Fruit fly (Drosophila melanogaster) whole organism, embryonic: ENCODE results near the gene Arp3.

Experiments used
- Antp ChIP-seq: fragments of 200-800 bp; sonication (Bioruptor generic); optimal IDR thresholded peaks from 3 replicates; lab custom pipeline; 2016; ENCODE audit warnings: missing biosample characterization, missing genetic modification characterization
- Awh ChIP-seq: fragments of 200-800 bp; sonication (Bioruptor generic); IDR thresholded peaks from 2 replicates; pipeline ENCODE4, ENCODE4 v1.3.6; 2022; ENCODE audit warnings: missing biosample characterization, missing genetic modification characterization
- B-H2 ChIP-seq: fragments of 200-800 bp; sonication (Bioruptor generic); optimal IDR thresholded peaks from 2 replicates; lab custom pipeline; 2018; ENCODE audit warnings: missing biosample characterization, mild to moderate bottlenecking, missing genetic modification characterization
- Bdp1 ChIP-seq: fragments of 200-800 bp; sonication (Bioruptor generic); optimal IDR thresholded peaks from 3 replicates; lab custom pipeline; 2016; ENCODE audit warnings: missing biosample characterization, missing genetic modification characterization
- CG10267 ChIP-seq: fragments of 200-800 bp; sonication (Bioruptor generic); optimal IDR thresholded peaks from 2 replicates; lab custom pipeline; 2018; ENCODE audit warnings: missing biosample characterization, mild to moderate bottlenecking, missing genetic modification characterization, moderate library complexity
- CG10565 ChIP-seq: fragments of 200-800 bp; sonication (Bioruptor generic); optimal IDR thresholded peaks from 3 replicates; lab custom pipeline; 2016; ENCODE audit warnings: missing biosample characterization, mild to moderate bottlenecking, missing genetic modification characterization
- CG11723 ChIP-seq: fragments of 200-800 bp; sonication (Bioruptor generic); optimal IDR thresholded peaks from 2 replicates; lab custom pipeline; 2017; ENCODE audit warnings: missing biosample characterization, mild to moderate bottlenecking, missing genetic modification characterization
- CG12071 ChIP-seq: fragments of 200-800 bp; sonication (Bioruptor generic); optimal IDR thresholded peaks from 3 replicates; lab custom pipeline; 2018; ENCODE audit warnings: missing biosample characterization, mild to moderate bottlenecking, missing genetic modification characterization
- CG12769 ChIP-seq: fragments of 200-800 bp; sonication (Bioruptor generic); optimal IDR thresholded peaks from 2 replicates; lab custom pipeline; 2019; ENCODE audit warnings: missing biosample characterization, mild to moderate bottlenecking, missing genetic modification characterization, moderate library complexity
- CG13775 ChIP-seq: fragments of 200-800 bp; sonication (Bioruptor generic); optimal IDR thresholded peaks from 3 replicates; lab custom pipeline; 2017; ENCODE audit warnings: missing biosample characterization, mild to moderate bottlenecking, missing genetic modification characterization
- CG15696 ChIP-seq: fragments of 200-800 bp; sonication (Bioruptor generic); optimal IDR thresholded peaks from 2 replicates; lab custom pipeline; 2019; ENCODE audit warnings: missing biosample characterization, mild to moderate bottlenecking, missing genetic modification characterization, moderate library complexity
- CG2129 ChIP-seq: fragments of 200-800 bp; sonication (Bioruptor generic); IDR thresholded peaks from 2 replicates; pipeline ENCODE4 v1.3.6; 2022; ENCODE audit warnings: missing biosample characterization, missing genetic modification characterization; ENCODE audit not compliant: partially characterized antibody
- CG2712 ChIP-seq: fragments of 200-800 bp; optimal IDR thresholded peaks from 3 replicates; lab custom pipeline; 2019; ENCODE audit warnings: missing biosample characterization, mild to moderate bottlenecking, missing genetic modification characterization, moderate library complexity
- CG42726 ChIP-seq: fragments of 200-800 bp; sonication (Bioruptor generic); IDR thresholded peaks from 2 replicates; pipeline ENCODE4 v1.3.6; 2022; ENCODE audit warnings: missing biosample characterization, missing genetic modification characterization; ENCODE audit not compliant: partially characterized antibody
- CG4730 ChIP-seq: fragments of 200-800 bp; sonication (Bioruptor generic); IDR thresholded peaks from 2 replicates; pipeline ENCODE4 v1.3.6; 2022; ENCODE audit warnings: missing biosample characterization, missing genetic modification characterization
- CG8388 ChIP-seq: fragments of 200-800 bp; sonication (Bioruptor generic); optimal IDR thresholded peaks from 2 replicates; lab custom pipeline; 2019; ENCODE audit warnings: missing biosample characterization, mild to moderate bottlenecking, missing genetic modification characterization, moderate library complexity
- CG8478 ChIP-seq: fragments of >200 bp; optimal IDR thresholded peaks from 2 replicates; lab custom pipeline; 2018
- CG9215 ChIP-seq: fragments of 200-800 bp; sonication (Bioruptor generic); IDR thresholded peaks from 2 replicates; pipeline ENCODE4 v1.3.6; 2022; ENCODE audit warnings: missing biosample characterization, missing genetic modification characterization
- CG9609 ChIP-seq: fragments of 200-800 bp; sonication (Bioruptor generic); optimal IDR thresholded peaks from 3 replicates; lab custom pipeline; 2016; ENCODE audit warnings: missing biosample characterization, missing genetic modification characterization
- Eip74EF ChIP-seq, 2 experiments: fragments of 200-800 bp in 1 of 2; fragments of >200 bp in 1 of 2; sonication (Bioruptor generic) in 1 of 2; optimal IDR thresholded peaks; 2 replicates each; lab custom pipeline; 2017 to 2019; ENCODE audit warnings: missing biosample characterization in 2 of 2, missing genetic modification characterization in 2 of 2, mild to moderate bottlenecking in 1 of 2, moderate library complexity in 1 of 2
- Hr51 ChIP-seq, 2 experiments: fragments of 200-800 bp; sonication (Bioruptor generic); optimal IDR thresholded peaks; 2 replicates in 1 of 2; 3 replicates in 1 of 2; lab custom pipeline; 2016 to 2018; ENCODE audit warnings: missing biosample characterization in 2 of 2, missing genetic modification characterization in 2 of 2, mild to moderate bottlenecking in 1 of 2, moderate library complexity in 1 of 2
- Jarid2 ChIP-seq: fragments of 200-800 bp; sonication (Bioruptor generic); optimal IDR thresholded peaks from 3 replicates; lab custom pipeline; 2017; ENCODE audit warnings: mild to moderate bottlenecking, missing biosample characterization, missing genetic modification reagents, missing genetic modification characterization
- Pdp1 ChIP-seq, 2 experiments: fragments of 200-800 bp; sonication (Bioruptor generic); optimal IDR thresholded peaks; 3 replicates each; lab custom pipeline; 2016; ENCODE audit warnings: missing biosample characterization in 2 of 2, missing genetic modification characterization in 2 of 2, mild to moderate bottlenecking in 1 of 2, moderate library complexity in 1 of 2
- Trl ChIP-seq, 3 experiments: fragments of >200 bp in 2 of 3; fragments of 200-800 bp in 1 of 3; sonication (Bioruptor generic) in 1 of 3; optimal IDR thresholded peaks; 2 replicates in 1 of 3; 3 replicates in 2 of 3; lab custom pipeline; 2016 to 2017; ENCODE audit warnings: missing biosample characterization in 1 of 3, missing genetic modification characterization in 1 of 3
- Vsx1 ChIP-seq: fragments of 200-800 bp; sonication (Bioruptor generic); optimal IDR thresholded peaks from 2 replicates; lab custom pipeline; 2017; ENCODE audit warnings: missing biosample characterization, mild to moderate bottlenecking, missing genetic modification characterization, missing genetic modification reagents
- abd-A ChIP-seq: fragments of 200-800 bp; sonication (Bioruptor generic); optimal IDR thresholded peaks from 3 replicates; lab custom pipeline; 2019; ENCODE audit warnings: missing biosample characterization, mild to moderate bottlenecking, missing genetic modification characterization, moderate library complexity
- ac ChIP-seq: fragments of 200-800 bp; sonication (Bioruptor generic); optimal IDR thresholded peaks from 3 replicates; lab custom pipeline; 2017; ENCODE audit warnings: missing biosample characterization, mild to moderate bottlenecking, missing genetic modification characterization
- ap ChIP-seq: fragments of 200-800 bp; sonication (Bioruptor generic); IDR thresholded peaks from 2 replicates; pipeline ENCODE4 v1.3.6; 2022; ENCODE audit warnings: missing biosample characterization, missing genetic modification characterization
- crc ChIP-seq: fragments of 200-800 bp; sonication (Bioruptor generic); optimal IDR thresholded peaks from 2 replicates; lab custom pipeline; 2016; ENCODE audit warnings: missing biosample characterization, missing genetic modification characterization
- crol ChIP-seq: fragments of 200-800 bp; sonication (Bioruptor generic); IDR thresholded peaks from 2 replicates; pipeline ENCODE4 v1.3.6; 2022; ENCODE audit warnings: missing biosample characterization, missing genetic modification characterization
- gsb-n ChIP-seq: fragments of 200-800 bp; sonication (Bioruptor generic); optimal IDR thresholded peaks from 3 replicates; lab custom pipeline; 2018; ENCODE audit warnings: missing biosample characterization, mild to moderate bottlenecking, missing genetic modification characterization
- kay ChIP-seq: fragments of 200-800 bp; sonication (Bioruptor generic); optimal IDR thresholded peaks from 2 replicates; lab custom pipeline; 2016; ENCODE audit warnings: missing biosample characterization, missing genetic modification characterization
- maf-S ChIP-seq: fragments of 200-800 bp; sonication (Bioruptor generic); optimal IDR thresholded peaks from 2 replicates; lab custom pipeline; 2016; ENCODE audit warnings: missing biosample characterization, missing genetic modification characterization
- nom ChIP-seq: fragments of 200-800 bp; sonication (Bioruptor generic); optimal IDR thresholded peaks from 2 replicates; lab custom pipeline; 2017; ENCODE audit warnings: missing biosample characterization, missing genetic modification characterization, mild to moderate bottlenecking, moderate library complexity, missing genetic modification reagents
- oc ChIP-seq: fragments of 200-800 bp; sonication (Bioruptor generic); optimal IDR thresholded peaks from 2 replicates; lab custom pipeline; 2018; ENCODE audit warnings: missing biosample characterization, mild to moderate bottlenecking, missing genetic modification characterization, moderate library complexity
- otp ChIP-seq: fragments of 200-800 bp; sonication (Bioruptor generic); IDR thresholded peaks from 3 replicates; pipeline ENCODE4, ENCODE4 v1.3.6; 2022; ENCODE audit warnings: missing biosample characterization, missing genetic modification characterization
- pb ChIP-seq: fragments of 200-800 bp; sonication (Bioruptor generic); optimal IDR thresholded peaks from 3 replicates; lab custom pipeline; 2016; ENCODE audit warnings: missing biosample characterization, missing genetic modification characterization
- pita ChIP-seq: fragments of 200-800 bp; sonication (Bioruptor generic); optimal IDR thresholded peaks from 2 replicates; lab custom pipeline; 2017; ENCODE audit warnings: missing biosample characterization, mild to moderate bottlenecking, missing genetic modification characterization
- shn ChIP-seq: fragments of 200-800 bp; sonication (Bioruptor generic); optimal IDR thresholded peaks from 3 replicates; lab custom pipeline; 2016; ENCODE audit warnings: missing biosample characterization, missing genetic modification characterization
- sim ChIP-seq: fragments of 200-800 bp; sonication (Bioruptor generic); IDR thresholded peaks from 2 replicates; pipeline ENCODE4 v1.3.6; 2022; ENCODE audit warnings: missing biosample characterization, missing genetic modification characterization
- sqz ChIP-seq: fragments of 200-800 bp; sonication (Bioruptor generic); optimal IDR thresholded peaks from 3 replicates; lab custom pipeline; 2018; ENCODE audit warnings: missing biosample characterization, mild to moderate bottlenecking, missing genetic modification characterization
- tup ChIP-seq: fragments of 200-800 bp; sonication (Bioruptor generic); optimal IDR thresholded peaks from 2 replicates; lab custom pipeline; 2016; ENCODE audit warnings: missing biosample characterization, mild to moderate bottlenecking, missing genetic modification characterization, moderate library complexity
- vfl ChIP-seq: fragments of 200-800 bp; sonication (Bioruptor generic); optimal IDR thresholded peaks from 2 replicates; lab custom pipeline; 2016; ENCODE audit warnings: missing biosample characterization, missing genetic modification characterization
- vvl ChIP-seq: fragments of 200-800 bp; sonication (Bioruptor generic); IDR thresholded peaks from 2 replicates; pipeline ENCODE4 v1.3.6; 2022; ENCODE audit warnings: missing biosample characterization, missing genetic modification characterization
- wek ChIP-seq: fragments of 200-800 bp; sonication (Bioruptor generic); optimal IDR thresholded peaks from 3 replicates; lab custom pipeline; 2018; ENCODE audit warnings: missing biosample characterization, mild to moderate bottlenecking, missing genetic modification characterization, moderate library complexity
- zen ChIP-seq: fragments of 200-800 bp; sonication (Bioruptor generic); optimal IDR thresholded peaks from 3 replicates; lab custom pipeline; 2018; ENCODE audit warnings: missing biosample characterization, mild to moderate bottlenecking, missing genetic modification characterization, moderate library complexity

The Arp3 gene

DNA sequence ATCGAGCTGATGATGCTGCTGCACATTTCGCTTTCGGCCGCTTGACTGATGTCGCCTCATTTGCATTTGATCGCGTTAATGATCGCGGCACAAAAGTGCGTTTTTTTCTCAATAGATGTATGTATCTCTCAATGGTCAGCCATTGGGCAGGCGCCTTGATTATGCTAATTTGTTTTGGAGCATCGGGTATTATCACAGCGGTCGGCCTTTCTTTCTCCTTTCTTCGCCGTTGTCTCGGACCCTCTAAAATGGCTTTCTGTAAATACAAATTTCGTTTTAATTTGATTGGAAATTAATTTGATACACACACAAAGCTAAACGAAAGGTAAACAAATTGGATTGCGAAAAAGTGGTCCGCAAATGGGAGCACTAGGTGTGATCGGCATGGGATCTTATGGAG lies 39.6 kb upstream of the Arp3 start:
- TF ChIP-seq pb (GFP tag; lab: Kevin White, UChicago): no peak
- peak; percentile 79; the same call in 1 of the 2 replicates for TF ChIP-seq vvl
- TF ChIP-seq CG8478: no peak
- TF ChIP-seq Vsx1 (GFP tag; lab: Kevin White, UChicago): peak; percentile 8
- peak; percentile 27 for TF ChIP-seq sqz
- peak; percentile 59 for TF ChIP-seq abd-A
- TF ChIP-seq Jarid2 (GFP tag; lab: Kevin White, UChicago): no peak
- peak; percentile 79 for TF ChIP-seq oc (tag; lab: Kevin White, UChicago)
- 0 out of 2 replicates have a peak, but pooled peaks have one; percentile 5 for TF ChIP-seq Awh (GFP tag; lab: Robert Waterston, UW)
- TF ChIP-seq gsb-n (tag; lab: Kevin White, UChicago): peak; percentile 7
- peak in 1 of 2 experiments; percentile 44 for TF ChIP-seq Pdp1 (GFP tag; optimal IDR thresholded peaks at IDR 0.05; lab: Kevin White, UChicago)
- no peak for TF ChIP-seq CG8388

DNA sequence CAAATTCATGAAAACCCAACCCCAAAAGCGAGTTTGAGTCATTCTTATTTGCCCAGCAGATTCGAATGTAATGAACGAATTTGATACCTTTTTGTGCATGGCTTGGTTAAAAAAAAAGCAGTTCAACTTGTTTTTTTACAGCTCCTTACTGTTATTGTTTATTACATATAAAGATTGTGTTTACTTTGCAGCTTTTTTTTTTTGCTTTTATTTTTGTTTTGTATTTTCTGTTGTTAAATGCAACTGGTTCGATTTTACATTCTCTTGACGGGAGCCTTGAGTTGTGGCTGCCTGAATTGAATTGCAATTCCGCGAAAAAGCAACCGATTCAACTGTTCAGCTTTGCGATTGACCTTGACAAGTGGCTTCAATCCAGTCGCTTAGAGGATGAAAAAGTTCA lies 38.8 kb upstream of the Arp3 start:
- TF ChIP-seq CG9215 (GFP tag; lab: Robert Waterston, UW) (no peak), CG11723 (no peak), nom (GFP tag; lab: Kevin White, UChicago) (peak; percentile 62), tup (GFP tag; lab: Kevin White, UChicago) (no peak), CG15696 (tag; lab: Kevin White, UChicago) (no peak), Eip74EF (GFP tag; optimal IDR thresholded peaks at IDR 0.05; lab: Kevin White, UChicago) (no peak)
- TF ChIP-seq, all 482 proteins: peak for 1

DNA sequence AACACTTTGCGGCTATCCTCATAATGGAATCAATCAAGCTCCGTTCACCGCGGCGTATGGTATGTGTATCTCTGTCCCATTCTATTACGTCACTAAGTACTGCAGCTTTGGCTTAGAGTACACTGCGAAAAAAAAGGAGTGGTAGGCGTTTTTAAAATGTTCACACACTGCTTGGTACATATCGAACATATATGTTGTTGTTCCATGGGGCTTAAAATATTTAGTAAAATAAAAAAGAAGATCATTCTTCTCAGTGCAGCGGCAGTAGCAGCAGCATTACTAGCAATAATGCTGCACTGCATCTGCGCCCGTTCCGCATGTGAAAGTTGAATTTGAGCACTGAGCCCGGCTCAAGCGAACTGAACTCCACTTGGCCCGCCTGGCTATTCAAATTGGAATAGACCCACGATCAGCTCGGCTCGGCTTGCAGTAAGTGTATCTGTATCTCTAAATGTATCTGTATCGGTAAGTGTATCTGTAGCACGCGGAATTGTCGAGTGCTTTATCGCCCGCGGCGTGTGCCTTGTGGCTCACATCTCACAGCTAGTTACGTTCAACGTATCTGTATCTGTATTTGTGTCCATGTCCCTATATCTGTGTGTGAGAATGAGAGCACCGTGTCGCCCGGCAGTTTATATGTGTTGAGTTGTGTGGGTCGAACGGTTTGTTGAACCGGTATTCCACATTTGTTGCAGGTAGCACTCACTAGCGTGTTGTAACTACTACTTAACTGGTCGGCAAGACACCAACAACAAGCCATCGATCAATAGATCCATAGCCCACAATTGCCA lies 37.7 kb upstream of the Arp3 start:
- TF ChIP-seq shn (GFP tag; lab: Kevin White, UChicago) (no peak), CG13775 (peak; percentile 2), ap (GFP tag; lab: Robert Waterston, UW) (peak; percentile 49; the same call in 1 of the 2 replicates), Bdp1 (GFP tag; lab: Kevin White, UChicago) (peak; percentile 9), CG42726 (no peak), B-H2 (GFP tag; lab: Kevin White, UChicago) (no peak), crol (GFP tag; lab: Robert Waterston, UW) (no peak), ac (GFP tag; lab: Kevin White, UChicago) (no peak), CG12769 (tag; lab: Kevin White, UChicago) (peak; percentile 5), pita (GFP tag; lab: Kevin White, UChicago) (no peak), CG2129 (no peak), CG10267 (peak; percentile 35), CG9609 (GFP tag; lab: Kevin White, UChicago) (peak; percentile 44), wek (GFP tag; lab: Kevin White, UChicago) (no peak), kay (GFP tag; lab: Kevin White, UChicago) (no peak), vfl (GFP tag; lab: Kevin White, UChicago) (no peak), maf-S (GFP tag; lab: Kevin White, UChicago) (no peak), Antp (GFP tag; lab: Kevin White, UChicago) (peak; percentile 32), Trl (optimal IDR thresholded peaks at IDR 0.05; lab: Kevin White, UChicago) (no peak), Trl (GFP tag; optimal IDR thresholded peaks at IDR 0.05; lab: Kevin White, UChicago) (no peak), CG2712 (tag; lab: Kevin White, UChicago) (peak; percentile 33), CG10565 (GFP tag; lab: Kevin White, UChicago) (no peak), CG12071 (GFP tag; lab: Kevin White, UChicago) (peak; percentile 42), sim (GFP tag; lab: Robert Waterston, UW) (no peak), zen (no peak), CG4730 (0 out of 2 replicates have a peak, but pooled peaks have one; percentile 18), Hr51 (GFP tag; optimal IDR thresholded peaks at IDR 0.05; lab: Kevin White, UChicago) (peak in 1 of 2 experiments; percentile 85), otp (GFP tag; lab: Robert Waterston, UW) (peak; percentile 44; the same call in 1 of the 3 replicates), crc (no peak)
